Worm (Caenorhabditis elegans) whole organism, young adult: ENCODE data around the gene ZK899.1.

Experiments
- C17E4.6 ChIP-seq: fragments of 200-800 bp; sonication (Bioruptor generic); IDR thresholded peaks from 2 replicates; pipeline ENCODE4 v1.3.6; 2022; ENCODE audit warnings: missing genetic modification reagents, missing genetic modification characterization, missing compliant biosample characterization
- F10E7.11 ChIP-seq: sonication (generic microtip); optimal IDR thresholded peaks from 2 replicates; lab custom pipeline; 2017; ENCODE audit warnings: mild to moderate bottlenecking, missing genetic modification characterization, moderate library complexity, missing compliant biosample characterization
- F22D6.2 ChIP-seq: sonication (generic microtip); optimal IDR thresholded peaks from 2 replicates; lab custom pipeline; 2016; ENCODE audit warnings: mild to moderate bottlenecking, missing genetic modification characterization, missing compliant biosample characterization
- F39B2.1 ChIP-seq: fragments of 200-800 bp; sonication (Bioruptor generic); IDR thresholded peaks from 2 replicates; pipeline ENCODE4 v1.3.6; 2022; ENCODE audit warnings: missing genetic modification reagents, missing genetic modification characterization, missing compliant biosample characterization
- F52B5.7 ChIP-seq: sonication (generic microtip); optimal IDR thresholded peaks from 2 replicates; lab custom pipeline; 2016; ENCODE audit warnings: mild to moderate bottlenecking, missing genetic modification characterization, missing compliant biosample characterization
- K11D2.4 ChIP-seq: fragments of 200-800 bp; sonication (Bioruptor generic); IDR thresholded peaks from 2 replicates; pipeline ENCODE4 v1.3.6; 2022; ENCODE audit warnings: missing genetic modification reagents, missing genetic modification characterization, missing compliant biosample characterization
- Y79H2A.3 ChIP-seq: fragments of 200-800 bp; sonication (Bioruptor generic); conservative IDR thresholded peaks from 2 replicates; pipeline ENCODE4 v1.3.6; 2022; ENCODE audit warnings: missing genetic modification reagents, missing genetic modification characterization, missing compliant biosample characterization
- ama-1 ChIP-seq, 3 experiments: fragments of 150-350 bp in 1 of 3; sonication (generic microtip) in 2 of 3; optimal IDR thresholded peaks; 2 replicates each; lab custom pipeline; 2014 to 2018; ENCODE audit warnings: missing biosample characterization in 2 of 3, missing genetic modification characterization in 2 of 3, missing genetic modification reagents in 2 of 3
- atf-7 ChIP-seq: sonication (generic microtip); optimal IDR thresholded peaks from 2 replicates; lab custom pipeline; 2017; ENCODE audit warnings: mild to moderate bottlenecking, missing genetic modification characterization, missing compliant biosample characterization
- attf-3 ChIP-seq: fragments of 200-800 bp; sonication (Bioruptor generic); conservative IDR thresholded peaks from 2 replicates; pipeline ENCODE4 v1.3.6; 2022; ENCODE audit warnings: missing genetic modification reagents, missing genetic modification characterization, missing compliant biosample characterization
- bed-1 ChIP-seq: fragments of 200-800 bp; sonication (Bioruptor generic); IDR thresholded peaks from 2 replicates; pipeline ENCODE4 v1.3.6; 2022; ENCODE audit warnings: missing genetic modification reagents, missing genetic modification characterization, missing compliant biosample characterization
- cebp-2 ChIP-seq: fragments of 200-800 bp; sonication (Bioruptor generic); IDR thresholded peaks from 2 replicates; pipeline ENCODE4 v1.3.6; 2022; ENCODE audit warnings: missing genetic modification characterization, missing compliant biosample characterization
- ceh-100 ChIP-seq: fragments of 200-800 bp; sonication (Bioruptor generic); IDR thresholded peaks from 2 replicates; pipeline ENCODE4 v1.3.6; 2022; ENCODE audit warnings: missing genetic modification reagents, missing genetic modification characterization, missing compliant biosample characterization
- ceh-40 ChIP-seq: fragments of 200-800 bp; sonication (Bioruptor generic); IDR thresholded peaks from 2 replicates; pipeline ENCODE4 v1.3.6; 2022; ENCODE audit warnings: missing genetic modification characterization, missing compliant biosample characterization
- dox-1 ChIP-seq: fragments of 200-800 bp; sonication (Bioruptor generic); IDR thresholded peaks from 2 replicates; pipeline ENCODE4 v1.3.6; 2022; ENCODE audit warnings: missing genetic modification reagents, missing genetic modification characterization, missing compliant biosample characterization
- egl-18 ChIP-seq: fragments of 200-800 bp; sonication (Bioruptor generic); IDR thresholded peaks from 2 replicates; pipeline ENCODE4 v1.3.6; 2022; ENCODE audit warnings: missing genetic modification reagents, missing genetic modification characterization, missing compliant biosample characterization
- egrh-3 ChIP-seq: fragments of 200-800 bp; sonication (Bioruptor generic); IDR thresholded peaks from 2 replicates; pipeline ENCODE4 v1.3.6; 2022; ENCODE audit warnings: missing genetic modification reagents, missing genetic modification characterization, missing compliant biosample characterization
- ets-4 ChIP-seq: fragments of 200-800 bp; sonication (Bioruptor generic); optimal IDR thresholded peaks from 2 replicates; lab custom pipeline; 2018; ENCODE audit warnings: mild to moderate bottlenecking, missing genetic modification characterization, missing compliant biosample characterization
- him-1 ChIP-seq: sonication (generic microtip); optimal IDR thresholded peaks from 2 replicates; lab custom pipeline; 2016; ENCODE audit warnings: missing genotype, missing genetic modification reagents, missing genetic modification characterization, missing compliant biosample characterization
- hlh-12 ChIP-seq: sonication (generic microtip); optimal IDR thresholded peaks from 2 replicates; lab custom pipeline; 2016; ENCODE audit warnings: missing genetic modification characterization, missing compliant biosample characterization
- hmg-20 ChIP-seq: fragments of 200-800 bp; sonication (Bioruptor generic); IDR thresholded peaks from 2 replicates; pipeline ENCODE4 v1.3.6; 2022; ENCODE audit warnings: missing genetic modification reagents, missing genetic modification characterization, missing compliant biosample characterization
- lag-1 ChIP-seq: fragments of 200-800 bp; sonication (Bioruptor generic); IDR thresholded peaks from 2 replicates; pipeline ENCODE4 v1.3.6; 2022; ENCODE audit warnings: missing genetic modification reagents, missing genetic modification characterization, missing compliant biosample characterization
- lin-26 ChIP-seq: fragments of 200-800 bp; sonication (Bioruptor generic); IDR thresholded peaks from 2 replicates; pipeline ENCODE4 v1.3.6; 2022; ENCODE audit warnings: missing genetic modification reagents, missing genetic modification characterization, missing compliant biosample characterization
- madf-3 ChIP-seq: fragments of 200-800 bp; sonication (Bioruptor generic); IDR thresholded peaks from 2 replicates; pipeline ENCODE4 v1.3.6; 2022; ENCODE audit warnings: missing genetic modification reagents, missing genetic modification characterization, missing compliant biosample characterization
- mcd-1 ChIP-seq: fragments of 200-800 bp; sonication (Bioruptor generic); IDR thresholded peaks from 2 replicates; pipeline ENCODE4 v1.3.6; 2022; ENCODE audit warnings: missing genetic modification reagents, missing genetic modification characterization, missing compliant biosample characterization
- mxl-1 ChIP-seq: sonication (generic microtip); optimal IDR thresholded peaks from 2 replicates; lab custom pipeline; 2016; ENCODE audit warnings: missing genetic modification characterization, missing compliant biosample characterization
- nfya-2 ChIP-seq: fragments of 200-800 bp; sonication (Bioruptor generic); IDR thresholded peaks from 2 replicates; pipeline ENCODE4 v1.3.6; 2022; ENCODE audit warnings: missing genetic modification reagents, missing genetic modification characterization, missing compliant biosample characterization
- nfyb-1 ChIP-seq: fragments of 200-800 bp; sonication (Bioruptor generic); IDR thresholded peaks from 2 replicates; pipeline ENCODE4 v1.3.6; 2022; ENCODE audit warnings: missing genetic modification reagents, missing genetic modification characterization, missing compliant biosample characterization
- nhr-120 ChIP-seq: fragments of 200-800 bp; sonication (Bioruptor generic); IDR thresholded peaks from 2 replicates; pipeline ENCODE4 v1.3.6; 2022; ENCODE audit warnings: missing genetic modification characterization, missing compliant biosample characterization
- nhr-179 ChIP-seq: sonication (generic microtip); optimal IDR thresholded peaks from 2 replicates; lab custom pipeline; 2016; ENCODE audit warnings: mild to moderate bottlenecking, missing genetic modification characterization, missing compliant biosample characterization
- sdz-38 ChIP-seq: sonication (generic microtip); optimal IDR thresholded peaks from 2 replicates; lab custom pipeline; 2016; ENCODE audit warnings: missing genotype, missing genetic modification characterization, missing compliant biosample characterization
- sea-2 ChIP-seq: fragments of 200-800 bp; sonication (Bioruptor generic); IDR thresholded peaks from 2 replicates; pipeline ENCODE4 v1.3.6; 2022; ENCODE audit warnings: missing genetic modification characterization, missing compliant biosample characterization
- snpc-4 ChIP-seq, 5 experiments: fragments of 150-350 bp in 1 of 5; sonication (generic microtip) in 4 of 5; optimal IDR thresholded peaks; 2 replicates each; lab custom pipeline; 2014 to 2018; ENCODE audit warnings: missing genetic modification characterization in 5 of 5, missing biosample characterization in 3 of 5, antibody characterized with exemption in 2 of 5, mild to moderate bottlenecking in 2 of 5, missing compliant biosample characterization in 2 of 5, missing genotype in 2 of 5, moderate library complexity in 2 of 5, missing genetic modification reagents in 1 of 5
- somi-1 ChIP-seq: fragments of 200-800 bp; sonication (Bioruptor generic); optimal IDR thresholded peaks from 2 replicates; lab custom pipeline; 2018; ENCODE audit warnings: mild to moderate bottlenecking, missing genetic modification characterization, missing compliant biosample characterization
- sptf-2 ChIP-seq: fragments of 200-800 bp; sonication (Bioruptor generic); optimal IDR thresholded peaks from 2 replicates; lab custom pipeline; 2018; ENCODE audit warnings: mild to moderate bottlenecking, missing genetic modification characterization, missing compliant biosample characterization
- tbp1 ChIP-seq: fragments of 200-800 bp; sonication (Bioruptor generic); optimal IDR thresholded peaks from 2 replicates; lab custom pipeline; 2018; ENCODE audit warnings: mild to moderate bottlenecking, missing genetic modification characterization, missing compliant biosample characterization
- zim-3 ChIP-seq: sonication (generic microtip); optimal IDR thresholded peaks from 2 replicates; lab custom pipeline; 2017; ENCODE audit warnings: mild to moderate bottlenecking, missing genetic modification characterization, moderate library complexity, missing compliant biosample characterization
- ztf-28 ChIP-seq: fragments of 200-800 bp; sonication (Bioruptor generic); IDR thresholded peaks from 2 replicates; pipeline ENCODE4 v1.3.6; 2022; ENCODE audit warnings: missing genetic modification reagents, missing genetic modification characterization, missing compliant biosample characterization
- ztf-3 ChIP-seq: fragments of 200-800 bp; sonication (Bioruptor generic); optimal IDR thresholded peaks from 2 replicates; lab custom pipeline; 2018; ENCODE audit warnings: mild to moderate bottlenecking, missing genetic modification characterization, missing compliant biosample characterization

Gene ZK899.1

DNA sequence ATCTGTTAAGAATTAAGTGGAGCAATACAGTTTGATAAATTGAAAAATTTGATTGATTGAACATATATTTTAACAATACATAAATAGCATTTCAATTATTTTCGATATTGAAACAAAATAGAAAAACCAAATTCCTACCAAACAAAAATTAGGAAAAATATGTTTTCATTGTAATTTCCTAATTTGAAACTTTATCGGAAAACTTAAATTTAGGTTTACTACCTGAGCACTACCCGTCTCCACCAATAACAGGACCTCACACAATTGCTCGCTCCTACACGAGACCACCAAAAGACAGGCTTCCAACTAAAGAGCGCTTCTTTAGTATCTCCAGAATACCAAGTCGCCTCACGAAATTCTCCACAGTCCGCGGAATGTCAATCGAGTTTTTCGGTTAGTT lies 30.3 kb downstream of the ZK899.1 start:
- TF ChIP-seq sptf-2 (no peak), ceh-100 (no peak), nfyb-1 (no peak), K11D2.4 (GFP tag; lab: Robert Waterston, UW) (no peak), bed-1 (GFP tag; lab: Robert Waterston, UW) (no peak), nfya-2 (GFP tag; lab: Robert Waterston, UW) (no peak), F22D6.2 (tag; lab: Kevin White, UChicago) (no peak), ztf-28 (no peak), him-1 (no peak), attf-3 (no peak), F39B2.1 (GFP tag; lab: Robert Waterston, UW) (no peak), F10E7.11 (tag; lab: Kevin White, UChicago) (no peak)

ce11 chrX:9483754-9484153 lies 37.3 kb downstream of the ZK899.1 start:
- TF ChIP-seq ets-4 (no peak), sdz-38 (tag; lab: Kevin White, UChicago) (no peak), F52B5.7 (no peak), ama-1 (optimal IDR thresholded peaks at IDR 0.05; lab: Kevin White, UChicago) (no peak), ama-1 (GFP tag; optimal IDR thresholded peaks at IDR 0.05; lab: Kevin White, UChicago) (no peak), lin-26 (GFP tag; lab: Robert Waterston, UW) (no peak), cebp-2 (GFP tag; lab: Robert Waterston, UW) (no peak), hlh-12 (no peak), attf-3 (no peak), ceh-40 (GFP tag; lab: Robert Waterston, UW) (no peak), atf-7 (tag; lab: Kevin White, UChicago) (no peak), somi-1 (GFP tag; lab: Kevin White, UChicago) (no peak), zim-3 (tag; lab: Kevin White, UChicago) (no peak), mcd-1 (no peak), egrh-3 (GFP tag; lab: Robert Waterston, UW) (no peak)
- TF ChIP-seq, all 124 proteins: peak for 0

DNA sequence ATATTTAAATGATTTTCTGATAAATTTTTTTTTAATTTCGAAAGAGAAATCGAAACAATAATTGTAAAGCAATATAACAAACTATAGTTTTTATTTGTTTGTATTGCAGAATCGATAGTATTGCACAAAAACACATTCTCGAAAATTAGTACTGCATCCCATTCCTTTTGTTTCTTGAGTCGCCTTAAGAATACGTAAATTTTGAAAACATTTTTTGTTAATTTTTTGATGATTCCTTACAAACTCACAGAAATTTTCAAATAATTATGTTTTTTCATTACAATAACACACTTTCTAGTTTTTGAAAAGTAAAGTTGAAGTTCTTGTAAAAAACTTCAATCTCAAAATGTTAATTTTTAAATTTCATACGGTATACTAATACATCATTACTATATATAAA lies 39.7 kb downstream of the ZK899.1 start:
- TF ChIP-seq Y79H2A.3 (GFP tag; lab: Robert Waterston, UW) (no peak), hlh-12 (no peak), sea-2 (GFP tag; lab: Robert Waterston, UW) (no peak)

ce11 chrX:9489578-9489977 lies 43.1 kb downstream of the ZK899.1 start:
- no peak for TF ChIP-seq ztf-28
- no peak for TF ChIP-seq F52B5.7
- TF ChIP-seq mxl-1 (tag; lab: Kevin White, UChicago): no peak
- TF ChIP-seq C17E4.6: no peak
- no peak for TF ChIP-seq dox-1 (GFP tag; lab: Robert Waterston, UW)
- no peak for TF ChIP-seq lag-1
- TF ChIP-seq ztf-3 (GFP tag; lab: Kevin White, UChicago): no peak
- no peak for TF ChIP-seq ama-1 (optimal IDR thresholded peaks at IDR 0.05; lab: Kevin White, UChicago)
- TF ChIP-seq ama-1 (GFP tag; optimal IDR thresholded peaks at IDR 0.05; lab: Kevin White, UChicago): no peak
- no peak for TF ChIP-seq snpc-4 (GFP tag; optimal IDR thresholded peaks at IDR 0.05; lab: Kevin White, UChicago)
- no peak for TF ChIP-seq snpc-4 (tag; optimal IDR thresholded peaks at IDR 0.05; lab: Kevin White, UChicago)
- no peak for TF ChIP-seq bed-1 (GFP tag; lab: Robert Waterston, UW)
- no peak for TF ChIP-seq nhr-179
- TF ChIP-seq nhr-120 (GFP tag; lab: Robert Waterston, UW): no peak
- no peak for TF ChIP-seq ets-4
- TF ChIP-seq hmg-20: no peak
- no peak for TF ChIP-seq madf-3 (GFP tag; lab: Robert Waterston, UW)
- TF ChIP-seq mcd-1: no peak
- TF ChIP-seq egl-18 (GFP tag; lab: Robert Waterston, UW): no peak
- TF ChIP-seq tbp1 (GFP tag; lab: Kevin White, UChicago): no peak
